Fruit fly (Drosophila melanogaster): ENCODE measurements around the gene Mur29B.
A peak's percentile ranks its signal among the peaks of the same experiment; 100 is the strongest.

Gene Mur29B

dm6 chr2L:8365701-8366643 lies 14.0 kb downstream of the Mur29B start, which contains the start of gene Pp2A-29B (continued):
- TF ChIP-seq D19A (tag; optimal IDR thresholded peaks at IDR 0.05) = peak; percentile 19
- peak; percentile 67; the same call in 2 of the 3 replicates for TF ChIP-seq CG17361 (GFP tag; IDR thresholded peaks at IDR 0.05)
- TF ChIP-seq CG14965 (GFP tag; optimal IDR thresholded peaks at IDR 0.05; ENCODE audit: borderline replicate concordance) = no peak
- peak; percentile 45 for TF ChIP-seq CG18262 (tag; optimal IDR thresholded peaks at IDR 0.05)
- peak; percentile 0 for TF ChIP-seq Atf3 (GFP tag; optimal IDR thresholded peaks at IDR 0.05)
- TF ChIP-seq Hand (GFP tag; optimal IDR thresholded peaks at IDR 0.05) = peak; percentile 34
- TF ChIP-seq Sin3A (optimal IDR thresholded peaks at IDR 0.05) = peak; percentile 32
- peak; percentile 42 for TF ChIP-seq CG15514 (GFP tag; optimal IDR thresholded peaks at IDR 0.05)
- peak; percentile 15 for TF ChIP-seq lab (GFP tag; optimal IDR thresholded peaks at IDR 0.05)
- no peak for TF ChIP-seq ap (GFP tag; IDR thresholded peaks at IDR 0.05)
- TF ChIP-seq slbo (GFP tag; IDR thresholded peaks at IDR 0.05) = peak; percentile 56; the same call in 1 of the 2 replicates
- peak; percentile 8 for TF ChIP-seq lilli (GFP tag; optimal IDR thresholded peaks at IDR 0.05)
- TF ChIP-seq Hr39 (optimal IDR thresholded peaks at IDR 0.05) = no peak
- TF ChIP-seq Dref (GFP tag; IDR thresholded peaks at IDR 0.05) = peak; percentile 57
- no peak for TF ChIP-seq Aef1 (GFP tag; IDR thresholded peaks at IDR 0.05)
- no peak for TF ChIP-seq lov (optimal IDR thresholded peaks at IDR 0.05)
- no peak for TF ChIP-seq lov (GFP tag; IDR thresholded peaks at IDR 0.05)
- TF ChIP-seq zen (tag; optimal IDR thresholded peaks at IDR 0.05) = peak; percentile 59
- peak; percentile 100 for TF ChIP-seq inv (GFP tag; IDR thresholded peaks at IDR 0.05; ENCODE audit: partially characterized antibody)
- TF ChIP-seq CG10267 (tag; optimal IDR thresholded peaks at IDR 0.05) = peak; percentile 62
- TF ChIP-seq CG9797 (GFP tag; optimal IDR thresholded peaks at IDR 0.05) = peak; percentile 55
- TF ChIP-seq chinmo (GFP tag; IDR thresholded peaks at IDR 0.05; ENCODE audit: partially characterized antibody) = peak; percentile 93; the same call in 3 of the 4 replicates
- TF ChIP-seq CoRest (tag; optimal IDR thresholded peaks at IDR 0.05) = peak; percentile 66
- no peak for TF ChIP-seq CG10979 (tag; optimal IDR thresholded peaks at IDR 0.05)
- TF ChIP-seq phol (tag; optimal IDR thresholded peaks at IDR 0.05) = peak; percentile 92
- peak; percentile 13 for TF ChIP-seq CG8290 (GFP tag; optimal IDR thresholded peaks at IDR 0.05)
- no peak for TF ChIP-seq CG8290 (tag; optimal IDR thresholded peaks at IDR 0.05)
- no peak for TF ChIP-seq h (optimal IDR thresholded peaks at IDR 0.05)
- TF ChIP-seq CG9437 (GFP tag; optimal IDR thresholded peaks at IDR 0.05) = peak; percentile 35
- TF ChIP-seq nerfin-2 (GFP tag; IDR thresholded peaks at IDR 0.05; ENCODE audit: partially characterized antibody) = peak; percentile 98
- TF ChIP-seq insv (GFP tag; optimal IDR thresholded peaks at IDR 0.05) = peak in 1 of 2 experiments; percentile 25
- TF ChIP-seq Scr (GFP tag; IDR thresholded peaks at IDR 0.05; ENCODE audit: partially characterized antibody) = peak; percentile 99
- TF ChIP-seq Sry-β (GFP tag; optimal IDR thresholded peaks at IDR 0.05) = peak; percentile 25
- TF ChIP-seq Dll (GFP tag; IDR thresholded peaks at IDR 0.05; ENCODE audit: partially characterized antibody) = peak; percentile 100
- peak; percentile 61 for TF ChIP-seq CG2712 (tag; optimal IDR thresholded peaks at IDR 0.05)
- peak; percentile 100 for TF ChIP-seq CG16813 (GFP tag; IDR thresholded peaks at IDR 0.05; ENCODE audit: partially characterized antibody)
- peak; percentile 7 for TF ChIP-seq CG17912 (GFP tag; optimal IDR thresholded peaks at IDR 0.05)
- peak; percentile 39 for TF ChIP-seq Xbp1 (GFP tag; optimal IDR thresholded peaks at IDR 0.05)
- peak; percentile 69 for TF ChIP-seq CG12659 (GFP tag; optimal IDR thresholded peaks at IDR 0.05)
- peak; percentile 99 for TF ChIP-seq hb (GFP tag; IDR thresholded peaks at IDR 0.05; ENCODE audit: partially characterized antibody)
- no peak for TF ChIP-seq CG12769 (tag; optimal IDR thresholded peaks at IDR 0.05)
- peak; percentile 96 for TF ChIP-seq CG42726 (GFP tag; IDR thresholded peaks at IDR 0.05; ENCODE audit: partially characterized antibody)
- peak; percentile 7 for TF ChIP-seq CG4328 (GFP tag; optimal IDR thresholded peaks at IDR 0.05)
- TF ChIP-seq bbx (GFP tag; IDR thresholded peaks at IDR 0.05; ENCODE audit: partially characterized antibody) = peak; percentile 98
- TF ChIP-seq CG9727 (GFP tag; optimal IDR thresholded peaks at IDR 0.05) = peak; percentile 61
- TF ChIP-seq CG2678 (tag; optimal IDR thresholded peaks at IDR 0.05) = peak; percentile 15
- TF ChIP-seq ci (GFP tag; IDR thresholded peaks at IDR 0.05) = no peak
- TF ChIP-seq CG9609 (GFP tag; optimal IDR thresholded peaks at IDR 0.05) = no peak
